Fruit fly (Drosophila melanogaster) whole organism, adult: ENCODE measurements around the gene Tm2.

Experiments
- CG12768 ChIP-seq: fragments of 200-800 bp; sonication (Bioruptor generic); optimal IDR thresholded peaks from 2 replicates; lab custom pipeline; 2017; ENCODE audit warnings: missing biosample characterization, missing genetic modification characterization, mild to moderate bottlenecking, moderate library complexity, missing genetic modification reagents
- CG14711 ChIP-seq: fragments of 200-800 bp; sonication (Bioruptor generic); optimal IDR thresholded peaks from 2 replicates; lab custom pipeline; 2018; ENCODE audit warnings: missing biosample characterization, mild to moderate bottlenecking, missing genetic modification characterization, moderate library complexity
- CG1620 ChIP-seq: fragments of 200-800 bp; sonication (Bioruptor generic); optimal IDR thresholded peaks from 2 replicates; lab custom pipeline; 2016; ENCODE audit warnings: missing biosample characterization, missing genetic modification characterization
- CG33017 ChIP-seq: fragments of 200-800 bp; sonication (Bioruptor generic); optimal IDR thresholded peaks from 2 replicates; lab custom pipeline; 2018; ENCODE audit warnings: missing biosample characterization, mild to moderate bottlenecking, missing genetic modification characterization, moderate library complexity
- CG5204 ChIP-seq: fragments of 200-800 bp; sonication (Bioruptor generic); optimal IDR thresholded peaks from 2 replicates; lab custom pipeline; 2016; ENCODE audit warnings: missing biosample characterization, missing genetic modification characterization
- CG7101 ChIP-seq: fragments of 200-800 bp; sonication (Bioruptor generic); optimal IDR thresholded peaks from 2 replicates; lab custom pipeline; 2018; ENCODE audit warnings: missing biosample characterization, mild to moderate bottlenecking, missing genetic modification characterization, moderate library complexity
- Clk ChIP-seq: fragments of 200-800 bp; sonication (Bioruptor generic); optimal IDR thresholded peaks from 2 replicates; lab custom pipeline; 2017; ENCODE audit warnings: missing biosample characterization, missing genetic modification characterization
- Crg-1 ChIP-seq: fragments of 200-800 bp; sonication (Bioruptor generic); optimal IDR thresholded peaks from 2 replicates; lab custom pipeline; 2016; ENCODE audit warnings: missing biosample characterization, missing genetic modification characterization
- Hr96 ChIP-seq: fragments of 200-800 bp; sonication (Bioruptor generic); optimal IDR thresholded peaks from 2 replicates; lab custom pipeline; 2016; ENCODE audit warnings: missing biosample characterization, missing genetic modification characterization
- Mnt ChIP-seq: fragments of 200-800 bp; sonication (Bioruptor generic); optimal IDR thresholded peaks from 2 replicates; lab custom pipeline; 2016; ENCODE audit warnings: missing biosample characterization, mild to moderate bottlenecking, missing genetic modification characterization
- bab1 ChIP-seq: fragments of 200-800 bp; sonication (Bioruptor generic); optimal IDR thresholded peaks from 3 replicates; lab custom pipeline; 2019; ENCODE audit warnings: missing biosample characterization, mild to moderate bottlenecking, missing genetic modification characterization, moderate library complexity
- cnc ChIP-seq, 2 experiments: fragments of >200 bp; optimal IDR thresholded peaks; 2 replicates each; lab custom pipeline; 2017
- ovo ChIP-seq: fragments of 200-800 bp; sonication (Bioruptor generic); optimal IDR thresholded peaks from 2 replicates; lab custom pipeline; 2016; ENCODE audit warnings: missing biosample characterization, missing genetic modification characterization
- tj ChIP-seq: fragments of 200-800 bp; sonication (Bioruptor generic); optimal IDR thresholded peaks from 3 replicates; lab custom pipeline; 2017; ENCODE audit warnings: missing biosample characterization, mild to moderate bottlenecking, missing genetic modification characterization, moderate library complexity
- toe ChIP-seq: fragments of 200-800 bp; sonication (Bioruptor generic); optimal IDR thresholded peaks from 2 replicates; lab custom pipeline; 2016; ENCODE audit warnings: missing biosample characterization, missing genetic modification characterization

Tm2 gene

DNA sequence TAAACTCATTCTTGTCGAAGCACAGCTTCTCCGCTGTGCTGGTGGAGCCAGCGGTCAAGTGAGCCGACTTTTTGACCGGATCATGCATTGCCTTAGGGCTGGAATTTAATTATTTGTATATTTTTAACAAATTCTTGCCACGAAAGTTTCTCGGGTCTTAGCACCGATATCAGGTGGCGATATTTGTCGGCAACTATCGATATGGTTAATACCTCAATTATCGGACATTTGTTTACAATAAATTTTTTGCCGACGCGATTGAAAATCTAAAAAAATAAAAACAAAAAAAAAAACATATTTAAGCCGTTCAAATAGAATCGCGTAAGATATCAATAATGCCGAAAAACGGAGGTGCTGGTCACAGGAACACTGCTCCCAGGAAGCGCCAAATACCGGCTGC lies 51.5 kb downstream of the Tm2 start, which contains the start of the genes Cog2 and Trax:
Cog2 (minus strand) TSS at position 168 of the 400 bp plus-strand sequence.
Trax (plus strand) TSS at position 203 of the 400 bp plus-strand sequence.
- TF ChIP-seq cnc (optimal IDR thresholded peaks at IDR 0.05; lab: Kevin White, UChicago) (no peak), Mnt (GFP tag; lab: Kevin White, UChicago) (no peak), bab1 (peak; percentile 19), CG1620 (no peak), Clk (no peak), toe (GFP tag; lab: Kevin White, UChicago) (no peak), CG33017 (tag; lab: Kevin White, UChicago) (no peak), tj (GFP tag; lab: Kevin White, UChicago) (peak; percentile 80), Crg-1 (GFP tag; lab: Kevin White, UChicago) (no peak)

DNA sequence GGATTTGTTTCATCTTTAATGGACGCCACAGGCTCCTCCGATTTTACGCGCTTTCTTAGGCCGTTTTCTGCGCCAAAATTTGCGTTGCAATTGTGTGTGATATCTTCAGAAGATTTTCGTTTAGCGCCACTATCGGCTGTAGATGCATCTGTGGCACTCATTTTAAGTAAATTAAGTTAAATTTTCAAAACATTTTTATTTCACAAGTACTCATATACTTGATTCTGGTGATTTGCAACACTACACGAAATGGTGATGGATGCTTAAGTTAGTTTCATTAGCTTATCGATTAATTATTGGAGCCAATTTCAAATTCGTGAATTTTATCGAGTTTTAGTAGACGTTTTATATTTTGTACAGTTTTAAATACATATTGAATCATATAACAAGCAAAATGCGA lies 53.6 kb downstream of the Tm2 start, which contains the start of gene CG6171:
CG6171 (minus strand) TSS at position 250 of the 400 bp plus-strand sequence.
- peak; percentile 9 for TF ChIP-seq Mnt (GFP tag; lab: Kevin White, UChicago)
- no peak for TF ChIP-seq CG12768 (GFP tag; lab: Kevin White, UChicago)
- TF ChIP-seq ovo (GFP tag; lab: Kevin White, UChicago): no peak
- TF ChIP-seq CG14711: peak; percentile 38
- peak; percentile 41 for TF ChIP-seq CG1620
- peak; percentile 17 for TF ChIP-seq Crg-1 (GFP tag; lab: Kevin White, UChicago)
- TF ChIP-seq bab1: peak; percentile 46
- TF ChIP-seq cnc (optimal IDR thresholded peaks at IDR 0.05; lab: Kevin White, UChicago): no peak
- TF ChIP-seq CG7101 (tag; lab: Kevin White, UChicago): peak; percentile 44
- TF ChIP-seq CG5204: no peak
- TF ChIP-seq Hr96 (GFP tag; lab: Kevin White, UChicago): no peak
